Fruit fly (Drosophila melanogaster): Measurements from ENCODE around the gene CG31093.
A peak's percentile ranks its signal among the peaks of the same experiment; 100 is the strongest.

The CG31093 gene

dm6 chr3R:25775269-25775668 lies 15.0 kb downstream of the CG31093 start, which contains the start of the genes CG17197 and CG17198:
Gene CG17197, minus strand, starts transcription at chr3R:25775369.
Gene CG17198, minus strand, starts transcription at chr3R:25775369.
- no peak for TF ChIP-seq CG17801 (GFP tag; optimal IDR thresholded peaks at IDR 0.05; ENCODE audit: partially characterized antibody)

DNA sequence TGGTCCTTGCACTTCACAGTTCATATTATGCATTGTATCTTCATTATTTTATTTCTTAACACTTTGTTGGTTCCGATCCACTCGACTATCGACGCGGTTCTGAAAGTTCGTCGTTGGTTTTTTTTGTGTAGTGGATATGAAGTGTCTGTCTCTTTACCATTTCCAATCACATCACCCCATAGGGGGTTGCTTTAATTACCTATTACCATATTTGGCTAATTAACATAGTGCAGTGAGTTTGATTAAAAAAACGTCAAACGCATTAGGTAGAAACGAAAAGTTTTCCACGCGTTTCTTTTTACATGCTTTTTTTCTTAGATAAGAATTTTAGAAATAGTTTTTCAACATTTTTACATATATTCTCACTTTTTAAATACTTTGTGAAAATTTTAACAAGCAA lies 27.3 kb downstream of the CG31093 start, which contains the start of gene LpR1:
Gene LpR1, minus strand, starts transcription at position 101 of the 400 bp plus-strand sequence.
- TF ChIP-seq CG17801 (GFP tag; optimal IDR thresholded peaks at IDR 0.05; ENCODE audit: partially characterized antibody): no peak

dm6 chr3R:25762005-25762764 lies 28.1 kb downstream of the CG31093 start:
- TF ChIP-seq CG17801 (GFP tag; optimal IDR thresholded peaks at IDR 0.05; ENCODE audit: partially characterized antibody): no peak

dm6 chr3R:25760190-25760589 lies 30.1 kb downstream of the CG31093 start:
- no peak for TF ChIP-seq CG17801 (GFP tag; optimal IDR thresholded peaks at IDR 0.05; ENCODE audit: partially characterized antibody)

DNA sequence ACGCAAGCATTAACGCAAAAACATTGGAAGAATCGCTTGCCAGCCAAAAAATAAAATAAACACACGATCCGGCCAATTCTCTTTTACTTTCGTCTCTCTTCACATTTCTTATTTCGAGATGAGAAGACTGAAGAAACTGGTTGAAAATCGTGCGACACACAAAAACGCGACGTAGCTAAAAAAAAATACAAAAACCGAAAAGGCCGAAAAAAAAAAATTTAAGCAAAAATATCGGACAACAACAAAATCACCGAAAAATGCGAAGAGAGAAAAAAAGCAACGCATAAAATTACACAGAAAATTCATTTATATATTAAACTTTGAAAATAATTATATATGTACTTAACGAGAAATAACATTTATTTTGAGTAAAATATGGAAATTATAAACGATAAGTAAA lies 30.8 kb downstream of the CG31093 start:
- TF ChIP-seq CG17801 (GFP tag; optimal IDR thresholded peaks at IDR 0.05; ENCODE audit: partially characterized antibody): no peak

DNA sequence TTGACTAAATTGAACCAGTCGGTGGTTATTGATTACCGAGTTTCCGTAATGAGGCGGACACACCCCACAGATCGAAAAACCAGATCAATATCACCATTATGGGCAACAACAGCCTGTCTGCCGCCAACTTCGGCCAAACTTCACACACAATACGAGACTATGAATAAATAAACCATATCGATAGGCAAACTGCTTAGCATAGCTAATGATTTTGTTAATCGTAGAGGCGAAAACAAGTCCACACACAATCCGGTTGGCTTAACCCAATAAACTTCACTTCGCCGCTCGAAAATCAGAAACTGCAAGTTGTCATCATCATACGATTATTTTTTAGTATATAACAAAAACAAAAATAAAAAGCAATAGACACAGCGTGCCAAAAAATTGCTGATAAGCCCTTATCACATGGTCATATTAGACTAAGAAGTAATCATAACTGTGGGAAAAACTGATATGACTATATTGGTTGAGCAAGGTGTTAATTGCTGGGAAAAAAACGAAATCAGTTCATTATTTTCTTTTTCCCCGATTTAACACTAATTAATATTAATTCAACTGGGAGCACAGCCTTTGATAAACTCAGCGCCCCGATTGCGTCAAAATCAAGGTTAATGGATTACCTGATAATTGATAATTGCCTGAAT lies 34.3 kb downstream of the CG31093 start:
- TF ChIP-seq CG17801 (GFP tag; optimal IDR thresholded peaks at IDR 0.05; ENCODE audit: partially characterized antibody): no peak

DNA sequence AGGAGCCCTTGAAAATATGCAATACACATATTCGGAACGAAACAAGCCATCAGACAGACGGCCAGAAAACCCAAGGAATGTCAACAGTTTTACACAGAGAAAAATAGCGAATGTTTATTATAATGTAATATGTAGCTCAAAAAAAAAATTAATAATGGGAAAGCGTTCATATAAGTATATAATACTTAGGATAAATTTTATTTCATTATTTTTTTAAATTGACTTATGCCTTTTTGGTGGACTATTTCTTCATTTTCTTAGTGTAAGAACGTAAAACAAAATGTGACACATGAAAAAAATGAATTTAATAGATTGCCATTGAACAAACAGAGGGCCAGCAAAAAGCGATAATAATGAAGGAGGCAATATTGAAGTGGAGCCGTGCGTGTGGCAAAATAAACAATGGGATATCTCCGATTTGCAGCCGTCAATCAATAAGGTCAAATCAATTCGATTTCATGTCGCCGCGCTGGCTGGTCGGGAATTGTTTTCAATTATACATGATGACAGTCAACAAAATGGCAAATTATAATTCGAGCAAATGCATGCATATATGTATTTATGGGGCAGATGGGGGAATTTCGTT lies 35.3 kb downstream of the CG31093 start:
- no peak for TF ChIP-seq CG17801 (GFP tag; optimal IDR thresholded peaks at IDR 0.05; ENCODE audit: partially characterized antibody)

dm6 chr3R:25753798-25754197 lies 36.5 kb downstream of the CG31093 start:
- no peak for TF ChIP-seq CG17801 (GFP tag; optimal IDR thresholded peaks at IDR 0.05; ENCODE audit: partially characterized antibody)

DNA sequence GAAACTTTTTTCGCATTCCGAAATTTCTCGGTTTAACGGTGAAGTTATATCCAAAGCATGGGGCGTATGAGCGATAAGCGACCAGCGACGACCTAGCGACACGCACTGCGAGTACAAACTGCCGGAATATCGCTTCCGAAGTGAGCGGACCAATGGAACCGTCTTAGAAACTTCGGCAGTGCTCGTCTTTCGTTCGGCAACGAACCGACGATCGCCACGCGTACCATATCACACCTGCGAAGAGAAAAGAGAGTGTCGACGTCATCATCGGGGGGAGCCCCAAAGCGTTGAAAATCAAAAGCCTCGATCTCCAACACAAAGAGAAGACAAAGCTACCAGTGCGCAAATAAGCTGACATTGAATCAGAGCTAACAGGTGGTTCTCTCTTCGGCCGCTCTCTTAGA lies 49.9 kb downstream of the CG31093 start, which contains the start of gene LpR2:
Gene LpR2, minus strand, starts transcription at position 118 of the 404 bp plus-strand sequence.
- TF ChIP-seq CG17801 (GFP tag; optimal IDR thresholded peaks at IDR 0.05; ENCODE audit: partially characterized antibody): peak; percentile 76

All from ovary, adult (tissue).